Worm (Caenorhabditis elegans) whole organism, dauer: ENCODE measurements around the gene C09H10.5.
"Not testable (repeated sequence)": the region's sequence is repeated elsewhere in the genome, so short reads cannot be mapped to it uniquely, and the experiment has no call there.

Experiments used
- unc-62 ChIP-seq: sonication (generic microtip); optimal IDR thresholded peaks from 2 replicates; lab custom pipeline; 2017; ENCODE audit warnings: missing biosample characterization, missing genetic modification reagents, missing genetic modification characterization

C09H10.5 gene

DNA sequence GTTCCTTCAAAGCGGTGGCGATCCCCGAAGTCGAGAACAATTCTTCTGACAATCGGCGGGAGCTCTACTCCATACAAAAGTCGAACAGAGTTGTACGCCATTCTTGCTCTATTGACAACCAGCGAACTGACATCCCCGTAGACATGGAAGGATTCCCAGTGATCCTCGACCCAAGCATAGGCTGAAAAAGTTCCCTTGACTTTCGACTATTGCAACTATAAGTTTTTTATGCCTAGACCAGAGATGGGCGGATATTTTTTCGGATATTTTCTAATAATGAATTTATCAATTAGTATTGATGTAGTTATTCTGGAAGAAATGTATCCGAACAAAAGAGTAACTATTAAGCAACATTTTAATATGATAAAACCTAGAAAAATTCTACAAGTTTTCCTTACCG, 18.2 kb upstream of the C09H10.5 start, which contains the start of gene W10C6.2:
TSS of gene W10C6.2 (minus strand) at position 101 of the 400 bp plus-strand sequence.
- TF ChIP-seq unc-62 (GFP tag; lab: Kevin White, UChicago): not testable (repeated sequence)

DNA sequence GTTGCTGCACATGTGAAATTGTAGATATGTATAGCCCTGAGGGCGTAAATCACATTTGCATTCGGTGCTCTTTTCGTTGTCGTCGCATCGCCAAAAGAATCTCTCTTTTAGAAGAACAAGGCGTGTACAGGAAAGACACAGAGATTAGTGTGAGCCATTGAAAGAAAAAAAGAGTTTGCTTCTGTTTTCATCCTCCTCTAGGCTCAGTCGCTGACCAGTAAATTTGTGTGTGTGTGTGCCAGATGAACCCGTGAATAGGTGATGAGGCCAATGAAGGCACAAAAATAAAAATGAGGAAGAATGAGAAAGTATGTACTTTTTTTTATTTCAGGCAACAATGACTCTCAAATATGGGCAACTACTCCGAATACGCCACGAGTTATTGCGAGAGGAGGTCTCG, 8.9 kb upstream of the C09H10.5 start, which contains the start of gene mat-2:
TSS of gene mat-2 (plus strand) at position 301 of the 400 bp plus-strand sequence.
- no peak for TF ChIP-seq unc-62 (GFP tag; lab: Kevin White, UChicago)

DNA sequence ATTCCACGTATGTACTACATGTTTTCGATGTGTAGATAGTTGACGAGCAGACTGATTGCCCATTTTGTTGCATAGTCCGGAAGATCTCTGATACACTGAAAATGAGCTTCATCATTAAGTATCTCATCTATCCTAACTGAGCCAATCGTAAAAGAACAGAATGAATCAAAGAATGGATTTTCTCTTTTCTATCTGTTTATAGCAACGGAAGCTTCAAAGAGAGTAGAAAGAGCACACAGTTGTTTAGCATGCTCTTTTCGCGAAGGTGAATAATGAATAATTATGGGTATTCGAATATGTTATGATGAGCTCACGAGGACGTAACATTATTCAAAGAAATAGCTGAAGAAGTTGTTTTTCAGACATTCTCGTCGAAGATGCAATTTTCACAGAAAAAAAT, 7.5 kb upstream of the C09H10.5 start, which contains the start of gene glb-4:
TSS of gene glb-4 (minus strand) at position 101 of the 400 bp plus-strand sequence.
- TF ChIP-seq unc-62 (GFP tag; lab: Kevin White, UChicago): no peak

DNA sequence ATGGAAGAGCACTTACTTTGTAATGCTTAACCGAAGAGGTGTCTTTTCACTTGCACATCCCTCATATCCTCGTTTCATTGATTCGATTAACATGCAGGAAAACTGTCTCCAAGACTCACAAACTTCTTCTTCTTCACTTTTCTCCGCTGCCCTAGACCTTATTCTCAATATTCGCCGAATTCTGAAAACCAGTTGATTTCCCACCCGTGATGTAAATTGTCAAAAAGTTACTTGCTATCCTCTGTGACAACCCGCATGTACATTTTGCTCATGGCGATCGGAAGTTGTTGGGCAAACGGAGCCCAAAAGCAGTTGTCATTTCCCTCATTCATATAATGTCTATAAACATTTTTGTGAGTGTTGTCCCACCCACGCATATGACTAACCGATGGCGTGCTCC, 6.9 kb upstream of the C09H10.5 start:
- TF ChIP-seq unc-62 (GFP tag; lab: Kevin White, UChicago): no peak

DNA sequence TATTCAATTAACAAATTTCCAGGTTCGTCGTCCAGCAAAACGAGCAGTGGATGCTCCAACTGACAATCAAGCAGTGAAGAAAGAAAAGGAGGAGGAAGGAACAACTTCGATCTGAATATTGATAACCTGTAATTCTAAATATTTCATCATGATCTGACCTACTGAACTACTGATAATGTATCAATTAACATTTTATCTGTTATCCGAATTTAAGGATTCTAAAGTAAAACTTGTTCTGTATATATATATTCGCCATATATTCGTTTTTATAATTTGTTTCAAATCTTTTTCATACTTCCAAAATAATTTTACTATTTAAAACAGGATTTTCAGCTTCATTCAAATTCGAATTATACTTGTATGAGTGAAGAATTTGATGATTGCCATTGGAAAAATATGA, 4.3 kb upstream of the C09H10.5 start, which contains the start of gene apc-17:
TSS of gene apc-17 (plus strand) at position 301 of the 400 bp plus-strand sequence.
- TF ChIP-seq unc-62 (GFP tag; lab: Kevin White, UChicago): no peak

DNA sequence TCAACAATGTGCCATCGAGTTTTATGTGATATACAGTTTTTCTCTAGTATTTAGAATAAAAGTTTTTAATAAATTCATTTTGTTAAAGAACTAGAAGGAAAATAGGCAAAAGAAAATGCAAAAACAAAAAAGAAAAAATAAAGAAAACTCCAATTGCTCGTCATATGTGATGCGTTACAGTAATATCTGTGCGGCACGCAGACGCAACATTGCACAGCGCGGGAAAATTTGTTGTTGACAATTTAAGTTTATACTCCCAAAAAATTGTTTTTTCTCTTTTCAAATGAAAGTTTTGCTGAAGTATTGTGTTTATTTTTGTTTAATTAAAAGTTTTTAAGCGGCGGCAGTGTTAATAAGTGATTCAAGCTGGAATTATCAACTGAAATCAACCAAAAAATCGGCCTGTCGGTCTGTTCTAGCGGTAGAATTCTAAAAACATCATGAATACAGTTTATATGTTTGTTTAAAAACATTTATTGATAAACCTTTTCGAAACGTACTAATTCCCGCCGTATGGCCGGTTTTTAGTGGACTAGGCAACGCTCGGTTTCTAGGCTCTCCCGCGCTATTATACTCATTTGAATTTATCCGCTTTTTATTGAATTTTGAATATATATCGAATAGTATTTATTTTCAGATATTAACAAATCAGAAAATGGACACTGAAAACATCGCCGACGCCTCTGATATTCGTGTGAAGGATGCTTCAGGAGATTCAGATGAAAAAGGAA, 2.6 kb upstream of the C09H10.5 start, which contains the start of gene nasp-1:
TSS of gene nasp-1 (plus strand) at position 632 of the 731 bp plus-strand sequence.
- TF ChIP-seq unc-62 (GFP tag; lab: Kevin White, UChicago): no peak

DNA sequence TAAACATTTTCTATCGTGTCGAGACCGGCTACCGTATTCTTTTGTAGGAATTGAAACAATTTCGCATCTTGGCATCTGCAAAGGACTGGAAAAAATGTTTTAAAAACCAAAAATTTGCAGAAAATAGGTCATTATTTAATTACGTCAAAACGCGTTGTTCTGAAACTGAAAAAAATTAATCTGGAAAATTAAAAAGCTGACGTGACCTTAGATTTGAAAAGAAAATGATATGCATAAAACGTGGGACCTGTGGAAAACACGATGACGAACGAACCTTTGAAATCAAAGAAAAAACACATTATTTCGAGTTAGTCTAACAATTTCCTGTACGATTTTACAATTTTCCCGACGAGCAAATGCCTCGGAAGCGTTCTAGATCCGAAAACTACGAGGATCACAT, 605 bp upstream of the C09H10.5 start, which contains the start of gene C09H10.9:
TSS of gene C09H10.9 (plus strand) at position 301 of the 400 bp plus-strand sequence.
- no peak for TF ChIP-seq unc-62 (GFP tag; lab: Kevin White, UChicago)

DNA sequence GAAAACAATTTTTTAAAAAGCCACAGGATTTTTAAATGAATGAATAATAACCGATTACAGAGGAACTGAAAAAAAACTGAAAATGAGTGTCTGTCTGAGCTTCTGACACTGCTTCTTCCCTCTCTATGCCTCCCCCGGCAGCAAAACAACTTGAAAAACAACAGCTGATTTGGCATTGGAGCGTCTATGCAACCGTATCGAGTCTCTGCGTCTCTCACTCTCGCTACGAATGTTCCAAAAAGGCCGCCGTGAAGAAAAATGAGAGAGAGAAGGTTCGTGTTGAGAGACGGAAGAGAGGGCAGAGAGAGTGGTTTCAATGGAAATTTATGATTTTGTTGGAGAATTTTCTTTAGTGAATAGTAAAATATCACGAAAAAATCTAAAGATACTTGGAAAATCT, 505 bp downstream of the C09H10.5 start:
- TF ChIP-seq unc-62 (GFP tag; lab: Kevin White, UChicago): no peak

DNA sequence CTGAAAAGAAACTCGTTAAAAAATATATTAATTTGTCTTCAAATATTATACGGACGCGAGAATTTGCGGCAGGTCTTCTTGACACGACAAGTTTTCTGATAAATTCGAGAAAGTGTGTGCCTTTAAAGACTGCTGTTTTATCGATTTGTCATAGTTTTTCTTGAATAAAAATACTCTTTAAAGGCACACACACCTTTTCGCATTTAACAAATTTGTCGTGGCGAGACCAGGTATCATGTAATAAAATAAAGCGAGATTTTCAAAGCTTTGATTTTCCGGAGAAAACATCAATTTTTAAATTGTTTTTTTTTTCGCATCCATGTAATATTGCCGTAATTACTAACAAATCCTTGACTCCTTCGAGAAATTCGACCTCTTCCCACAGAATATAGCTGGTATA, 2.4 kb downstream of the C09H10.5 start:
- no peak for TF ChIP-seq unc-62 (GFP tag; lab: Kevin White, UChicago)

DNA sequence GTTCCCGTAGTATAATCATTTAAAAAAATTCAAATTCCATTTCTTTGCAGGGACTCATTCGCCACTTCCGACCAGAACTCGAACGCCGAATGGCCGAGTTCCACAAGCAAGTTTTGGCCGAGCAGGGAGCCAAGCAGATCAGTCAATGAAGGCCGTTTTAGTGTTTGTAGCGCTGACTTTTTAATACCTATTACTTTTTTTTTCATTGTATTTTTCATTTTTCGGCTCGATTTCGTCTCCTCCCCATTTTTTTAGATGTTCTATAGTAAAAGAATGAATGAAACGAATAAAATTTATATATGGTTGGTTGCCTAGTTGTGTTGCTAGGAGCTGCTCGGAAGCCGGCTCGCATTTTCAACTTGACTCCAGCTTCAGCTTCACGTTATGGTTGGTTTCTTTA, 3.7 kb downstream of the C09H10.5 start, which contains the start of gene C09H10.4:
TSS of gene C09H10.4 (plus strand) at position 301 of the 400 bp plus-strand sequence.
- no peak for TF ChIP-seq unc-62 (GFP tag; lab: Kevin White, UChicago)

DNA sequence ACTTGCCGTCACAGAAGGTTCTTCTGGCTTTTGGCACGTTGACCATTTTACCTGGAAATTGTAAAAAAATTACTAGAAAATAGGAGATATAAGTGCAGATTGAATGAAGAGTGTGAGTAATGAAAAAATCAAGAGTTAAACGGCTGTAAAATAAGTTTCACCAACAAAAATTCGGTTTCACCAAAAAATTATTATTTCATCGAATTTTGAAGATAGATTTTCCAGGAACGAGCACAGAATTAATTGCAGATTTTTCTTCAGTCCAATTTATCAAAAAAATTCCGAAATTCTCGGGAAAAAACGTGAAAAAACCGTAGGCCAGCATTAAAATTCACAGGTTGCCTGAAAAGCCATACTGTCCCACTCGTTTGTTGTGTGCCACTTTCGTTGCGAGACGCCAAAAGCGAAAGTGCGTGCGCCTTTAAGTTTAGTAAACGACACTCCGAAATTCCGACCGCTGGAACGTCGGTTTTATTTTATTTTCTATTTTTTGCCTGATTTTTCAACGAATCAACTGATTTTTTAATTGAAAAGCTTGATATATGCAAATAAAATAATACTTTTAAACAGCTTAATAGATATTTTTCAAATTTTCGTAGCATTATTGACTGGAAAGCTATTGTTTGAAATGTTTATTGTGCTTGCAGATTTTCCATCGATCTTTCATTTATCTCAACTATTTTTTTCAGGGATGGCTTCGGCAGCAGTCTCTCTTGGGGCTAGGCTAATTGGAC, 6.2 kb downstream of the C09H10.5 start, which contains the start of the genes rpl-36.A and nuo-1:
TSS of gene rpl-36.A (minus strand) at position 51 of the 734 bp plus-strand sequence.
TSS of gene nuo-1 (plus strand) at position 684 of the 734 bp plus-strand sequence.
- TF ChIP-seq unc-62 (GFP tag; lab: Kevin White, UChicago): no peak

DNA sequence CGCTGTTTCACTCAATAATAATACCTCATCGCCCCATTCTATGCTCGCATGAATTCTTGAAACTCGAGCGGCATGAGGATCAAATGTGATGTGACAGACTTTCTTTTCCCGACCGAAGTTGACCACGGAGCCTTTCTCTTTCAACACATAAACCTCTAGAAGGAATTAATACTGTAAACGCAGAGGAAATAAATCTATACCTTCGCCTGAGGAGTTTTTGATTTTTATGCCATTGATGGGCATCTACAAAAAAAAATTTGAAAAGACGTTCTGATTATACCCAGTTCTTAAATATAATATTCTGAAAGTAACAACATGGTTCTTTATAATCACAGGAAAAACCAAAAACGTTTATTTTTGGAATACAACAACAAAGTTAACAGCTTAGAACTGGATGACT, 7.3 kb downstream of the C09H10.5 start, which contains the start of gene nbs-1:
TSS of gene nbs-1 (minus strand) at position 246 of the 400 bp plus-strand sequence.
- TF ChIP-seq unc-62 (GFP tag; lab: Kevin White, UChicago): no peak

DNA sequence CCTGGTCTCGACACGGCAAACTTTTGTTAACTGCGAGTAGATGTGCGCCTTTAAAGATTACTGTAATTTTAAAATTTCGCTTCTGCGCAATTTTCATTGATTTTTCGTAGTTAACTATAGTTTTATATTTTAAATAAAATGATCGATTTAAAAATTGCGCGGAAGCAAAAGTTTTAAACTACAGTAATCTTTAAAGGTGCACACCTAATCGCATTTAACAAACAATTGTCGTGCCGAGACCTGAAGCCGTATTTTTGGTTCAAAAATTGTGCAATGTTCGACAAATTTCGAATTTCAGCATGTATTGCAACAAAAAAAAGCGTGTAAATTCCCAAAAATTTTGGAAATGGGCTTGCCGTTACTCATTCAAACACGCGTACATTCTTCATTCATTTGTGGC, 9.1 kb downstream of the C09H10.5 start:
- TF ChIP-seq unc-62 (GFP tag; lab: Kevin White, UChicago): no peak

DNA sequence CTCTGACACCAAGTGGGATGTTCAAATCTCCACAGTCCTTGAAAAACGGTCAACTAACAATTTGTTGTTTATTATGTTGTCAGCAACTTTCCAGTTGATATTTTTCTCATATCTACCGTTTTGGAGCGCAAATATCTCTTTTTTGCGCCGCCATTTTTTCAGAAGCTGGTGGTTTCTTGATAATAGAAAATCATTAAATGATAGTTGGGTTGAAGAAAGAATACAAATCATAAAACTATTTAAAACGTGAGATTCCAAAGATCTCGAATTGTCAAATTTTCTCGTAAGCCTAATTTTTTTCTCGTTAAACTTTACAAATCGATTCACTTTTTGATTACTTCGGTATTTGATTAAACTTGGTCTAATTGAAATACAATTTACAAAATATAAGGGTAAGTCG, 11.1 kb downstream of the C09H10.5 start, which contains the start of gene rpl-42:
TSS of gene rpl-42 (plus strand) at position 301 of the 400 bp plus-strand sequence.
- TF ChIP-seq unc-62 (GFP tag; lab: Kevin White, UChicago): no peak

DNA sequence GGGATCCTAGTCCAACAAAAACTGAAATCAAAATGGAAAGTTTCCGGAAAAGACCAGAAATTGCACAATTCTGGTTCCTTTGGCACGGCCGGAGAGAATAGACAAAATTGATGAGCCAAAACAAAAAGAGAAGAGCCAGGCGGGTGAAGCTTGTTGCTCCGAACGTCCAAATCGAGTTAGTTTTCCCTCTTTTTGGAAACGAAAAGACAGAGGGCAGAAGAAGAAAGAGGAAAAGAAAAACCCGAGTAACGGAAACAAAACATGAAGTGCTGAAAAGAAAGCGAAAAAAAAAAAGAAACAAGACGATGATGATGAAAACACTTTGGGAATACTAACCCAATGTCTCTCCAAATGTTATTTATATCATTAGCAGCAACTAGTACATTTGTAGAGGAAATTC, 12.0 kb downstream of the C09H10.5 start:
- no peak for TF ChIP-seq unc-62 (GFP tag; lab: Kevin White, UChicago)

DNA sequence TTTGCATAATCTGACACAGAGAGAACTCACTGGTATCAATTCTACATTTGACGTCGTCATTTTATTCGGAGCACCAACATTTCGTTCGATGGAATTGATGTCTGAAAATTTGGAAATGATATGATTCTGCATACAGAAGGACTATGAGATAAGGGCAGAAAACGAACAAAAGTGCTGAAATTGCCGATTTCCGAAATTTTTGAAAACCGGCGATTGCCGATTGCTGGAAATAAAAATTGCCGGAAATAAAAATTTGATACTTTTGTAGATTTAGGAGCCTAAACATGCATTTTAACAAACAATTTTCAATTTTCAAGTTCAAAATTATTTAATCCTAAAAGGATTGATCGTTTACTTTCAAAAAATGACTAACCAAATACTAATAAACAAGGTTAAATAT, 14.2 kb downstream of the C09H10.5 start, which contains the start of gene unc-53:
TSS of gene unc-53 (minus strand) at position 101 of the 400 bp plus-strand sequence.
- no peak for TF ChIP-seq unc-62 (GFP tag; lab: Kevin White, UChicago)
